Worm (Caenorhabditis elegans) whole organism, L3 larva: ENCODE results near the gene C44B12.3.

ENCODE experiments used
- R02D3.7 ChIP-seq: fragments of 150-350 bp; optimal IDR thresholded peaks from 2 replicates; lab custom pipeline; 2014; ENCODE audit warnings: missing biosample characterization, missing genetic modification characterization
- ZK546.5 ChIP-seq: sonication (generic microtip); optimal IDR thresholded peaks from 2 replicates; lab custom pipeline; 2017; ENCODE audit warnings: missing biosample characterization, missing genetic modification characterization
- aly-2 ChIP-seq: fragments of 150-350 bp; optimal IDR thresholded peaks from 2 replicates; lab custom pipeline; 2014; ENCODE audit warnings: missing biosample characterization, missing genetic modification characterization
- ama-1 ChIP-seq: fragments of 150-350 bp; optimal IDR thresholded peaks from 2 replicates; lab custom pipeline; 2018
- ceh-16 ChIP-seq: sonication (generic microtip); optimal IDR thresholded peaks from 2 replicates; lab custom pipeline; 2017; ENCODE audit warnings: missing biosample characterization, missing genetic modification characterization
- ceh-28 ChIP-seq: fragments of 150-350 bp; optimal IDR thresholded peaks from 2 replicates; lab custom pipeline; 2014; ENCODE audit warnings: missing biosample characterization, missing genetic modification reagents, missing genetic modification characterization
- ceh-82 ChIP-seq: fragments of 150-350 bp; optimal IDR thresholded peaks from 2 replicates; lab custom pipeline; 2014; ENCODE audit warnings: missing biosample characterization, missing genetic modification characterization
- ceh-9 ChIP-seq: sonication (generic microtip); optimal IDR thresholded peaks from 2 replicates; lab custom pipeline; 2018; ENCODE audit warnings: missing biosample characterization, missing genetic modification characterization
- daf-12 ChIP-seq: fragments of 150-350 bp; optimal IDR thresholded peaks from 2 replicates; lab custom pipeline; 2014; ENCODE audit warnings: missing biosample characterization, missing genetic modification reagents, missing genetic modification characterization
- egl-27 ChIP-seq: sonication (generic microtip); optimal IDR thresholded peaks from 4 replicates; lab custom pipeline; 2017; ENCODE audit warnings: missing biosample characterization, missing genetic modification reagents, missing genetic modification characterization
- egl-5 ChIP-seq: fragments of 150-350 bp; optimal IDR thresholded peaks from 2 replicates; lab custom pipeline; 2017; ENCODE audit warnings: missing biosample characterization, missing genetic modification reagents, missing genetic modification characterization, inconsistent platforms
- elt-1 ChIP-seq: fragments of 150-350 bp; optimal IDR thresholded peaks from 2 replicates; lab custom pipeline; 2014; ENCODE audit warnings: missing biosample characterization, missing genetic modification characterization
- elt-2 ChIP-seq: sonication (generic microtip); optimal IDR thresholded peaks from 2 replicates; lab custom pipeline; 2016; ENCODE audit warnings: missing genetic modification reagents, mild to moderate bottlenecking, missing genetic modification characterization, missing compliant biosample characterization
- elt-3 ChIP-seq, 3 experiments: fragments of 150-350 bp in 1 of 3; sonication (generic microtip) in 2 of 3; optimal IDR thresholded peaks; 2 replicates in 2 of 3; 4 replicates in 1 of 3; lab custom pipeline; 2014 to 2017; ENCODE audit warnings: missing biosample characterization in 3 of 3, missing genetic modification characterization in 3 of 3
- eor-1 ChIP-seq, 2 experiments: fragments of 150-350 bp; optimal IDR thresholded peaks; 2 replicates each; lab custom pipeline; 2014 to 2018; ENCODE audit warnings: missing biosample characterization in 2 of 2, missing genetic modification characterization in 2 of 2
- fkh-10 ChIP-seq: sonication (generic microtip); optimal IDR thresholded peaks from 2 replicates; lab custom pipeline; 2017; ENCODE audit warnings: missing biosample characterization, missing genetic modification reagents, missing genetic modification characterization
- fkh-2 ChIP-seq: fragments of 150-350 bp; optimal IDR thresholded peaks from 2 replicates; lab custom pipeline; 2014; ENCODE audit warnings: missing biosample characterization, missing genetic modification reagents, missing genetic modification characterization
- fos-1 ChIP-seq: fragments of 150-350 bp; optimal IDR thresholded peaks from 2 replicates; lab custom pipeline; 2014; ENCODE audit warnings: missing biosample characterization, missing genetic modification characterization
- hmg-11 ChIP-seq: sonication (generic microtip); optimal IDR thresholded peaks from 2 replicates; lab custom pipeline; 2016; ENCODE audit warnings: missing genetic modification characterization, missing compliant biosample characterization
- jun-1 ChIP-seq: fragments of 150-350 bp; optimal IDR thresholded peaks from 2 replicates; lab custom pipeline; 2014; ENCODE audit warnings: missing biosample characterization, missing genetic modification reagents, missing genetic modification characterization
- lin-15B ChIP-seq: fragments of 150-350 bp; optimal IDR thresholded peaks from 2 replicates; lab custom pipeline; 2014; ENCODE audit warnings: missing biosample characterization, missing genetic modification characterization
- lin-39 ChIP-seq: fragments of 150-350 bp; optimal IDR thresholded peaks from 2 replicates; lab custom pipeline; 2018; ENCODE audit warnings: missing biosample characterization, missing genetic modification reagents, missing genetic modification characterization
- lsy-12 ChIP-seq: sonication (generic microtip); optimal IDR thresholded peaks from 2 replicates; lab custom pipeline; 2016; ENCODE audit warnings: mild to moderate bottlenecking, missing genetic modification characterization, missing compliant biosample characterization
- mdl-1 ChIP-seq: fragments of 150-350 bp; optimal IDR thresholded peaks from 2 replicates; lab custom pipeline; 2014; ENCODE audit warnings: missing biosample characterization, missing genetic modification characterization
- mml-1 ChIP-seq: fragments of 150-350 bp; sonication (generic microtip); optimal IDR thresholded peaks from 3 replicates; lab custom pipeline; 2014; ENCODE audit warnings: missing biosample characterization, missing genetic modification characterization
- nfya-1 ChIP-seq: sonication (generic microtip); optimal IDR thresholded peaks from 2 replicates; lab custom pipeline; 2017; ENCODE audit warnings: missing genetic modification characterization, mild to moderate bottlenecking, missing compliant biosample characterization, antibody characterized with exemption, moderate library complexity; ENCODE audit not compliant: insufficient read depth
- nhr-11 ChIP-seq: fragments of 150-350 bp; optimal IDR thresholded peaks from 2 replicates; lab custom pipeline; 2014; ENCODE audit warnings: missing biosample characterization, missing genetic modification characterization
- nhr-12 ChIP-seq: fragments of 150-350 bp; optimal IDR thresholded peaks from 2 replicates; lab custom pipeline; 2014; ENCODE audit warnings: missing biosample characterization, missing genetic modification characterization
- nhr-23 ChIP-seq: fragments of 150-350 bp; optimal IDR thresholded peaks from 2 replicates; lab custom pipeline; 2014; ENCODE audit warnings: missing biosample characterization, missing genetic modification reagents, missing genetic modification characterization
- nhr-237 ChIP-seq: fragments of 150-350 bp; optimal IDR thresholded peaks from 2 replicates; lab custom pipeline; 2014; ENCODE audit warnings: missing biosample characterization, missing genetic modification characterization
- nhr-25 ChIP-seq: sonication (generic microtip); optimal IDR thresholded peaks from 2 replicates; lab custom pipeline; 2017; ENCODE audit warnings: missing biosample characterization, missing genetic modification characterization
- nhr-28 ChIP-seq: fragments of 150-350 bp; optimal IDR thresholded peaks from 2 replicates; lab custom pipeline; 2014; ENCODE audit warnings: missing biosample characterization, missing genetic modification characterization
- nhr-43 ChIP-seq: sonication (generic microtip); optimal IDR thresholded peaks from 2 replicates; lab custom pipeline; 2016; ENCODE audit warnings: mild to moderate bottlenecking, missing genetic modification characterization, missing compliant biosample characterization; ENCODE audit not compliant: poor library complexity, severe bottlenecking
- nhr-67 ChIP-seq: fragments of 150-350 bp; optimal IDR thresholded peaks from 2 replicates; lab custom pipeline; 2014; ENCODE audit warnings: missing biosample characterization, missing genetic modification characterization
- nhr-76 ChIP-seq: fragments of 150-350 bp; sonication (generic microtip); optimal IDR thresholded peaks from 5 replicates; lab custom pipeline; 2014; ENCODE audit warnings: missing biosample characterization, missing genetic modification characterization
- nhr-77 ChIP-seq: fragments of 150-350 bp; optimal IDR thresholded peaks from 2 replicates; lab custom pipeline; 2014; ENCODE audit warnings: missing biosample characterization, missing genetic modification characterization
- pha-4 ChIP-seq: fragments of 150-350 bp; optimal IDR thresholded peaks from 2 replicates; lab custom pipeline; 2014; ENCODE audit warnings: missing biosample characterization, missing genetic modification reagents, missing genetic modification characterization
- pqm-1 ChIP-seq: fragments of 150-350 bp; optimal IDR thresholded peaks from 2 replicates; lab custom pipeline; 2017; ENCODE audit warnings: missing biosample characterization, missing genetic modification characterization, inconsistent platforms
- sea-2 ChIP-seq: fragments of 150-350 bp; sonication (generic microtip); optimal IDR thresholded peaks from 4 replicates; lab custom pipeline; 2014; ENCODE audit warnings: missing biosample characterization, missing genetic modification reagents, missing genetic modification characterization
- skn-1 ChIP-seq: fragments of 150-350 bp; optimal IDR thresholded peaks from 2 replicates; lab custom pipeline; 2014; ENCODE audit warnings: missing biosample characterization, missing genetic modification characterization
- snpc-4 ChIP-seq: fragments of 150-350 bp; optimal IDR thresholded peaks from 2 replicates; lab custom pipeline; 2014; ENCODE audit warnings: missing biosample characterization, missing genetic modification characterization
- tbx-2 ChIP-seq: sonication (generic microtip); optimal IDR thresholded peaks from 2 replicates; lab custom pipeline; 2016; ENCODE audit warnings: mild to moderate bottlenecking, missing genetic modification characterization, missing compliant biosample characterization
- unc-39 ChIP-seq: sonication (generic microtip); optimal IDR thresholded peaks from 4 replicates; lab custom pipeline; 2017; ENCODE audit warnings: missing biosample characterization, missing genetic modification characterization
- unc-62 ChIP-seq: fragments of 150-350 bp; sonication (generic microtip); optimal IDR thresholded peaks from 4 replicates; lab custom pipeline; 2014; ENCODE audit warnings: missing biosample characterization, missing genetic modification reagents, missing genetic modification characterization
- zag-1 ChIP-seq: fragments of 150-350 bp; optimal IDR thresholded peaks from 2 replicates; lab custom pipeline; 2014; ENCODE audit warnings: missing biosample characterization, missing genetic modification characterization
- ztf-11 ChIP-seq: fragments of 150-350 bp; optimal IDR thresholded peaks from 2 replicates; lab custom pipeline; 2014; ENCODE audit warnings: missing biosample characterization, missing genetic modification characterization
- ztf-4 ChIP-seq: fragments of 150-350 bp; optimal IDR thresholded peaks from 2 replicates; lab custom pipeline; 2014; ENCODE audit warnings: missing biosample characterization, missing genetic modification characterization

Gene C44B12.3

DNA sequence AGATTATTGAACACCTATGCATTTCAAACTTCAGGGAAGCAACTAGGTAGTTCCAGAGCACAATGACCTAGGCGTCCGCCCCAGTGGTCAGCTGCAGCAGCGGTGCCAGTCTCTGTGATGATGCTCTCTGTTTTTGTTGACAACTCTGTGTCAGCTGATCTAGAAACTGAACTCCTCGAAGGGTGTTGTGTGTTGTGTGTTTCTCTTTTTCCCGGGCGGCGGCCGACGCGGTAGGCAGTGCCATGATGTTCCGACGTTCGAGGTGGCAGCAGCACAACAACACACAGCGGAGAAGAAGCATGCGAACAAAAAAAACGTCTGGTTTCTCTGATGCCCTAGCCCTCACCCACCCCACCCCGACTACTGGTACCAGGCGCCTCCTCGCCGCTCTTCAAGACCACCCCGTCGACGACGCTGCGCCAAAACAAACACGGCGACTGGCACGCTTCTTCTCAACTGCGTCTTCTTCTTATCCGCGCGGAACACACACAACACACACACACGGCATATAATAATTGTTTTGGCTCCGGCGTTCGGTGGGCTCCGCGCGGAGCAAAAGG is 40.2 kb upstream of the C44B12.3 start:
- TF ChIP-seq pha-4 (peak; percentile 59), snpc-4 (tag; lab: Kevin White, UChicago) (peak; percentile 51), lin-39 (tag; lab: Kevin White, UChicago) (peak; percentile 48), ama-1 (lab: Kevin White, UChicago) (peak; percentile 12), skn-1 (no peak), hmg-11 (peak; percentile 40)

DNA sequence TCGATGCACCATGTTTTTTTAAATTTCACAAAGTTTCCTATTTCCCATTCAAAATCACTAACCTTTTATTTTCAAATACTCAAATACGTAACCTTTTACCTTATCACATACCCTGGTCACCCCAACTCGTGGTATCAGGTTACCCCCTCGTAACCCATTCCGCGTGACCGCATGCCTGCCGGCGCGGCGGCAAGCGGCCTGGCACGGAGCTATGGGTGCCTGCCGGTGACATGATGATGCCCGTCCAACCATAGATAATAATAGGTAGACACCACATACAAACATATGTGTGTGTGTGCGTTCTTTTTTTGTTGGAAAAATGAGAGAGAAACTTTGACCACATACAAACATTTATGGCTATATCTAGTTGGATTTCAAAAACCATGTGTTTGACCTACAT is 39.0 kb upstream of the C44B12.3 start:
- TF ChIP-seq tbx-2: no peak
- TF ChIP-seq fos-1 (tag; lab: Kevin White, UChicago): peak; percentile 22
- no peak for TF ChIP-seq elt-1
- peak; percentile 38 for TF ChIP-seq pha-4
- TF ChIP-seq egl-27: no peak
- TF ChIP-seq ama-1 (lab: Kevin White, UChicago): no peak
- TF ChIP-seq nhr-43: no peak
- TF ChIP-seq skn-1: no peak
- TF ChIP-seq daf-12 (tag; lab: Kevin White, UChicago): no peak
- TF ChIP-seq R02D3.7 (tag; lab: Kevin White, UChicago): no peak
- no peak for TF ChIP-seq nhr-77 (tag; lab: Kevin White, UChicago)
- TF ChIP-seq lin-39 (tag; lab: Kevin White, UChicago): peak; percentile 3
- TF ChIP-seq zag-1 (tag; lab: Kevin White, UChicago): no peak
- TF ChIP-seq jun-1: no peak
- TF ChIP-seq pqm-1 (tag; lab: Kevin White, UChicago): no peak
- no peak for TF ChIP-seq nhr-237 (tag; lab: Kevin White, UChicago)
- TF ChIP-seq lin-15B: no peak
- no peak for TF ChIP-seq eor-1 (tag; optimal IDR thresholded peaks at IDR 0.05; lab: Kevin White, UChicago)
- TF ChIP-seq, all 47 proteins: peak for 3

DNA sequence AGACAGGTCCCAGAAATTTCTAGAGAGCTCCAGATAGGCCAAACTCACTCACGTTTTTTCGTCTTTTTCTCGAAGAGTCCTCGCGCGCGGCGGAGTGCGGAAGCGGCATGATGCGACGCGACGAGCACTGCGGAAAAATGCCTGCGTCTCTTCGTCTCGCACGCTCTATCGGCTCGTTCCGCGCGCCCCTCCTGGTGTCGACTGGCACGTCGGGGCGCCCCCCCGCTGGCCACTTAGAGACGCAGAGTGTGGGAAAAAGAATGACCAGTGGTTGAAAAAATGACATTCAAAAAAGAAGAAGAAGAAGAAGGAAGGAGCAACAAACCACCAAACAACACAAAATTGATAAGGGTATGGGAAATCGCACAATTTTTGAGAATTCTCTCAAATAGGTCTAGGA is 37.1 kb upstream of the C44B12.3 start, which contains the start of gene znf-782:
Gene znf-782 (minus strand): TSS at position 96 of the 400 bp plus-strand sequence.
- TF ChIP-seq mdl-1 (tag; lab: Kevin White, UChicago): no peak
- TF ChIP-seq fkh-2 (tag; lab: Kevin White, UChicago): no peak
- no peak for TF ChIP-seq unc-62 (GFP tag; lab: Kevin White, UChicago)
- no peak for TF ChIP-seq nhr-67 (tag; lab: Kevin White, UChicago)
- TF ChIP-seq nfya-1 (tag; lab: Kevin White, UChicago): peak; percentile 74
- TF ChIP-seq daf-12 (tag; lab: Kevin White, UChicago): no peak
- no peak for TF ChIP-seq ztf-11 (tag; lab: Kevin White, UChicago)
- TF ChIP-seq snpc-4 (tag; lab: Kevin White, UChicago): no peak
- no peak for TF ChIP-seq eor-1 (tag; optimal IDR thresholded peaks at IDR 0.05; lab: Kevin White, UChicago)
- TF ChIP-seq pqm-1 (tag; lab: Kevin White, UChicago): no peak
- no peak for TF ChIP-seq nhr-12
- no peak for TF ChIP-seq nhr-28 (tag; lab: Kevin White, UChicago)
- peak; percentile 21 for TF ChIP-seq jun-1
- TF ChIP-seq nhr-77 (tag; lab: Kevin White, UChicago): no peak
- TF ChIP-seq egl-5 (tag; lab: Kevin White, UChicago): peak; percentile 57
- peak; percentile 8 for TF ChIP-seq lin-15B
- no peak for TF ChIP-seq fkh-10 (GFP tag; lab: Kevin White, UChicago)
- TF ChIP-seq aly-2 (tag; lab: Kevin White, UChicago): no peak
- no peak for TF ChIP-seq ztf-4 (tag; lab: Kevin White, UChicago)
- no peak for TF ChIP-seq nhr-76
- no peak for TF ChIP-seq ceh-28
- TF ChIP-seq elt-1: no peak
- TF ChIP-seq elt-3 (tag; optimal IDR thresholded peaks at IDR 0.05; lab: Kevin White, UChicago): no peak
- peak; percentile 70 for TF ChIP-seq lin-39 (tag; lab: Kevin White, UChicago)
- no peak for TF ChIP-seq egl-27
- no peak for TF ChIP-seq zag-1 (tag; lab: Kevin White, UChicago)
- TF ChIP-seq ceh-82 (tag; lab: Kevin White, UChicago): no peak
- peak; percentile 33 for TF ChIP-seq hmg-11
- TF ChIP-seq nhr-43: no peak
- TF ChIP-seq pha-4: peak; percentile 1
- TF ChIP-seq nhr-11: peak; percentile 11
- no peak for TF ChIP-seq R02D3.7 (tag; lab: Kevin White, UChicago)
- no peak for TF ChIP-seq mml-1 (tag; lab: Kevin White, UChicago)
- TF ChIP-seq ceh-16 (tag; lab: Kevin White, UChicago): no peak
- no peak for TF ChIP-seq ZK546.5 (tag; lab: Kevin White, UChicago)
- no peak for TF ChIP-seq unc-39
- peak; percentile 19 for TF ChIP-seq tbx-2
- no peak for TF ChIP-seq nhr-25 (tag; lab: Kevin White, UChicago)
- TF ChIP-seq skn-1: peak; percentile 1
- no peak for TF ChIP-seq ceh-9 (tag; lab: Kevin White, UChicago)
- peak; percentile 31 for TF ChIP-seq elt-2
- no peak for TF ChIP-seq sea-2 (GFP tag; lab: Kevin White, UChicago)
- TF ChIP-seq lsy-12 (tag; lab: Kevin White, UChicago): peak; percentile 47
- no peak for TF ChIP-seq nhr-23 (tag; lab: Kevin White, UChicago)
- TF ChIP-seq fos-1 (tag; lab: Kevin White, UChicago): no peak
- TF ChIP-seq ama-1 (lab: Kevin White, UChicago): no peak
- no peak for TF ChIP-seq nhr-237 (tag; lab: Kevin White, UChicago)
